Fruit fly (Drosophila melanogaster) whole organism, embryonic: ENCODE measurements around the gene RpS17.

Experiments used
- Bdp1 ChIP-seq: fragments of 200-800 bp; sonication (Bioruptor generic); optimal IDR thresholded peaks from 3 replicates; lab custom pipeline; 2016; ENCODE audit warnings: missing biosample characterization, missing genetic modification characterization
- CG10366 ChIP-seq: fragments of 200-800 bp; sonication (Bioruptor generic); IDR thresholded peaks from 2 replicates; pipeline ENCODE4 v1.3.6; 2022; ENCODE audit warnings: missing biosample characterization, missing genetic modification characterization
- CG14667 ChIP-seq: fragments of 200-800 bp; sonication (Bioruptor generic); IDR thresholded peaks from 2 replicates; pipeline ENCODE4 v1.3.6; 2022; ENCODE audit warnings: missing biosample characterization, missing genetic modification characterization
- CG15073 ChIP-seq: fragments of 200-800 bp; sonication (Bioruptor generic); optimal IDR thresholded peaks from 2 replicates; lab custom pipeline; 2016; ENCODE audit warnings: missing biosample characterization, missing genetic modification characterization
- CG15601 ChIP-seq: fragments of 200-800 bp; sonication (Bioruptor generic); optimal IDR thresholded peaks from 3 replicates; lab custom pipeline; 2019; ENCODE audit warnings: missing biosample characterization, mild to moderate bottlenecking, missing genetic modification characterization, moderate library complexity
- CG17612 ChIP-seq: fragments of 200-800 bp; sonication (Bioruptor generic); IDR thresholded peaks from 2 replicates; pipeline ENCODE4 v1.3.6; 2022; ENCODE audit warnings: missing biosample characterization, missing genetic modification characterization
- CG18011 ChIP-seq: fragments of 200-800 bp; sonication (Bioruptor generic); optimal IDR thresholded peaks from 2 replicates; lab custom pipeline; 2017; ENCODE audit warnings: missing biosample characterization, missing genetic modification characterization, mild to moderate bottlenecking, moderate library complexity, missing genotype
- CG2116 ChIP-seq: fragments of 200-800 bp; sonication (Bioruptor generic); optimal IDR thresholded peaks from 3 replicates; lab custom pipeline; 2018; ENCODE audit warnings: missing biosample characterization, mild to moderate bottlenecking, missing genetic modification characterization
- CG2120 ChIP-seq: fragments of 200-800 bp; sonication (Bioruptor generic); optimal IDR thresholded peaks from 3 replicates; lab custom pipeline; 2016; ENCODE audit warnings: missing biosample characterization, missing genetic modification characterization
- CG2712 ChIP-seq: fragments of 200-800 bp; optimal IDR thresholded peaks from 3 replicates; lab custom pipeline; 2019; ENCODE audit warnings: missing biosample characterization, mild to moderate bottlenecking, missing genetic modification characterization, moderate library complexity
- CG32772 ChIP-seq: fragments of 200-800 bp; sonication (Bioruptor generic); IDR thresholded peaks from 2 replicates; pipeline ENCODE4 v1.3.6; 2022; ENCODE audit warnings: missing biosample characterization, missing genetic modification characterization
- CG3407 ChIP-seq: fragments of 200-800 bp; sonication (Bioruptor generic); optimal IDR thresholded peaks from 2 replicates; lab custom pipeline; 2018; ENCODE audit warnings: missing biosample characterization, mild to moderate bottlenecking, missing genetic modification characterization
- CG34376 ChIP-seq: fragments of 200-800 bp; sonication (Bioruptor generic); optimal IDR thresholded peaks from 2 replicates; lab custom pipeline; 2018; ENCODE audit warnings: missing biosample characterization, mild to moderate bottlenecking, missing genetic modification characterization
- CG4328 ChIP-seq: fragments of 200-800 bp; sonication (Bioruptor generic); optimal IDR thresholded peaks from 3 replicates; lab custom pipeline; 2017; ENCODE audit warnings: missing biosample characterization, missing genetic modification reagents, missing genetic modification characterization
- CG4730 ChIP-seq: fragments of 200-800 bp; sonication (Bioruptor generic); IDR thresholded peaks from 2 replicates; pipeline ENCODE4 v1.3.6; 2022; ENCODE audit warnings: missing biosample characterization, missing genetic modification characterization
- CG6175 ChIP-seq: fragments of 200-800 bp; sonication (Bioruptor generic); IDR thresholded peaks from 3 replicates; pipeline ENCODE4 v1.3.6; 2022; ENCODE audit warnings: missing biosample characterization, missing genetic modification characterization
- CG6689 ChIP-seq: fragments of 200-800 bp; sonication (Bioruptor generic); IDR thresholded peaks from 2 replicates; pipeline ENCODE4 v1.3.6; 2022; ENCODE audit warnings: missing biosample characterization, missing genetic modification characterization
- CG7271 ChIP-seq: fragments of 200-800 bp; sonication (Bioruptor generic); optimal IDR thresholded peaks from 2 replicates; lab custom pipeline; 2018; ENCODE audit warnings: missing biosample characterization, mild to moderate bottlenecking, missing genetic modification characterization, moderate library complexity
- CG7786 ChIP-seq: fragments of 200-800 bp; sonication (Bioruptor generic); optimal IDR thresholded peaks from 2 replicates; lab custom pipeline; 2016; ENCODE audit warnings: missing biosample characterization, missing genetic modification characterization
- CG9876 ChIP-seq: fragments of 200-800 bp; sonication (Bioruptor generic); optimal IDR thresholded peaks from 2 replicates; lab custom pipeline; 2016; ENCODE audit warnings: missing biosample characterization, missing genetic modification characterization
- CHES-1-like ChIP-seq: fragments of 200-800 bp; sonication (Bioruptor generic); optimal IDR thresholded peaks from 2 replicates; lab custom pipeline; 2016; ENCODE audit warnings: missing biosample characterization, missing genetic modification characterization
- Chrac-16 ChIP-seq: fragments of 200-800 bp; sonication (Bioruptor generic); optimal IDR thresholded peaks from 3 replicates; lab custom pipeline; 2016; ENCODE audit warnings: missing biosample characterization, missing genetic modification characterization
- Dip3 ChIP-seq: fragments of 200-800 bp; sonication (Bioruptor generic); optimal IDR thresholded peaks from 3 replicates; lab custom pipeline; 2016; ENCODE audit warnings: missing biosample characterization, missing genetic modification characterization
- Doc2 ChIP-seq: fragments of 200-800 bp; sonication (Bioruptor generic); IDR thresholded peaks from 2 replicates; pipeline ENCODE4 v1.3.6; 2022; ENCODE audit warnings: missing biosample characterization, missing genetic modification characterization
- Dp ChIP-seq: fragments of 200-800 bp; sonication (Bioruptor generic); optimal IDR thresholded peaks from 2 replicates; lab custom pipeline; 2018; ENCODE audit warnings: missing biosample characterization, mild to moderate bottlenecking, missing genetic modification characterization, moderate library complexity
- Ets65A ChIP-seq: fragments of 200-800 bp; sonication (Bioruptor generic); peaks from one replicate; lab custom pipeline; 2016; ENCODE audit warnings: missing biosample characterization, missing genetic modification characterization
- Kr ChIP-seq: fragments of 200-800 bp; sonication (Bioruptor generic); optimal IDR thresholded peaks from 2 replicates; lab custom pipeline; 2017; ENCODE audit warnings: missing biosample characterization, mild to moderate bottlenecking, missing genetic modification characterization
- Mad ChIP-seq: fragments of 200-800 bp; sonication (Bioruptor generic); optimal IDR thresholded peaks from 2 replicates; lab custom pipeline; 2016; ENCODE audit warnings: missing biosample characterization, missing genetic modification characterization
- Nf-YC ChIP-seq: fragments of 200-800 bp; optimal IDR thresholded peaks from 3 replicates; lab custom pipeline; 2019; ENCODE audit warnings: missing biosample characterization, mild to moderate bottlenecking, missing genetic modification characterization, moderate library complexity
- Ssrp ChIP-seq: fragments of 200-800 bp; sonication (Bioruptor generic); optimal IDR thresholded peaks from 2 replicates; lab custom pipeline; 2018; ENCODE audit warnings: missing biosample characterization, mild to moderate bottlenecking, missing genetic modification characterization, moderate library complexity
- abd-A ChIP-seq: fragments of 200-800 bp; sonication (Bioruptor generic); optimal IDR thresholded peaks from 3 replicates; lab custom pipeline; 2019; ENCODE audit warnings: missing biosample characterization, mild to moderate bottlenecking, missing genetic modification characterization, moderate library complexity
- chm ChIP-seq: fragments of 200-800 bp; sonication (Bioruptor generic); IDR thresholded peaks from 2 replicates; pipeline ENCODE4 v1.3.6; 2022; ENCODE audit warnings: missing biosample characterization, missing genetic modification characterization
- crp ChIP-seq, 2 experiments: fragments of 200-800 bp; sonication (Bioruptor generic); optimal IDR thresholded peaks; 2 replicates in 1 of 2; 3 replicates in 1 of 2; lab custom pipeline; 2017; ENCODE audit warnings: missing biosample characterization in 2 of 2, missing genetic modification characterization in 2 of 2, mild to moderate bottlenecking in 1 of 2, moderate library complexity in 1 of 2
- dimm ChIP-seq: fragments of 200-800 bp; sonication (Bioruptor generic); IDR thresholded peaks from 2 replicates; pipeline ENCODE4 v1.3.6; 2022; ENCODE audit warnings: missing biosample characterization, missing genetic modification characterization
- jumu ChIP-seq: fragments of 200-800 bp; sonication (Bioruptor generic); optimal IDR thresholded peaks from 3 replicates; lab custom pipeline; 2016; ENCODE audit warnings: missing biosample characterization, missing genetic modification characterization
- mam ChIP-seq: fragments of 200-800 bp; sonication (Bioruptor generic); optimal IDR thresholded peaks from 3 replicates; lab custom pipeline; 2016; ENCODE audit warnings: missing biosample characterization, missing genetic modification characterization
- nmo ChIP-seq: fragments of 200-800 bp; sonication (Bioruptor generic); optimal IDR thresholded peaks from 2 replicates; lab custom pipeline; 2018; ENCODE audit warnings: missing biosample characterization, mild to moderate bottlenecking, missing genetic modification characterization, moderate library complexity
- nom ChIP-seq: fragments of 200-800 bp; sonication (Bioruptor generic); optimal IDR thresholded peaks from 2 replicates; lab custom pipeline; 2017; ENCODE audit warnings: missing biosample characterization, missing genetic modification characterization, mild to moderate bottlenecking, moderate library complexity, missing genetic modification reagents
- peb ChIP-seq: fragments of 200-800 bp; sonication (Bioruptor generic); IDR thresholded peaks from 2 replicates; pipeline ENCODE4 v1.3.6; 2022; ENCODE audit warnings: missing biosample characterization, missing genetic modification characterization
- phol ChIP-seq: fragments of 200-800 bp; sonication (Bioruptor generic); optimal IDR thresholded peaks from 3 replicates; lab custom pipeline; 2018; ENCODE audit warnings: missing biosample characterization, mild to moderate bottlenecking, missing genetic modification characterization, moderate library complexity
- salm ChIP-seq: fragments of 200-800 bp; sonication (Bioruptor generic); optimal IDR thresholded peaks from 2 replicates; lab custom pipeline; 2018; ENCODE audit warnings: missing biosample characterization, mild to moderate bottlenecking, missing genetic modification characterization
- scrt ChIP-seq: fragments of 200-800 bp; sonication (Bioruptor generic); optimal IDR thresholded peaks from 2 replicates; lab custom pipeline; 2018; ENCODE audit warnings: missing biosample characterization, mild to moderate bottlenecking, missing genetic modification characterization, moderate library complexity
- sd ChIP-seq: fragments of 200-800 bp; sonication (Bioruptor generic); optimal IDR thresholded peaks from 3 replicates; lab custom pipeline; 2018; ENCODE audit warnings: missing biosample characterization, mild to moderate bottlenecking, missing genetic modification characterization, moderate library complexity
- sob ChIP-seq: fragments of 200-800 bp; sonication (Bioruptor generic); IDR thresholded peaks from 2 replicates; pipeline ENCODE4 v1.3.6; 2022; ENCODE audit warnings: missing biosample characterization, missing genetic modification characterization
- sqz ChIP-seq: fragments of 200-800 bp; sonication (Bioruptor generic); optimal IDR thresholded peaks from 3 replicates; lab custom pipeline; 2018; ENCODE audit warnings: missing biosample characterization, mild to moderate bottlenecking, missing genetic modification characterization
- stc ChIP-seq: fragments of 200-800 bp; sonication (Bioruptor generic); IDR thresholded peaks from 2 replicates; pipeline ENCODE4 v1.3.6; 2022; ENCODE audit warnings: missing biosample characterization, missing genetic modification characterization
- sug ChIP-seq: fragments of 200-800 bp; optimal IDR thresholded peaks from 2 replicates; lab custom pipeline; 2019; ENCODE audit warnings: missing biosample characterization, mild to moderate bottlenecking, missing genetic modification characterization, moderate library complexity
- tap ChIP-seq: fragments of 200-800 bp; optimal IDR thresholded peaks from 3 replicates; lab custom pipeline; 2019; ENCODE audit warnings: missing biosample characterization, mild to moderate bottlenecking, missing genetic modification characterization, moderate library complexity
- tll ChIP-seq, 2 experiments: fragments of 200-800 bp in 1 of 2; fragments of >200 bp in 1 of 2; sonication (Bioruptor generic) in 1 of 2; optimal IDR thresholded peaks; 2 replicates each; lab custom pipeline; 2017 to 2019; ENCODE audit warnings: missing biosample characterization in 2 of 2, missing genetic modification characterization in 2 of 2, mild to moderate bottlenecking in 1 of 2, moderate library complexity in 1 of 2
- trem ChIP-seq: fragments of 200-800 bp; optimal IDR thresholded peaks from 3 replicates; lab custom pipeline; 2019; ENCODE audit warnings: missing biosample characterization, mild to moderate bottlenecking, missing genetic modification characterization, moderate library complexity

RpS17 gene

dm6 chr3L:9462247-9462769, 32.7 kb upstream of the RpS17 start (continued):
- TF ChIP-seq dimm = no peak
- peak; percentile 82 for TF ChIP-seq CG2120 (GFP tag; lab: Kevin White, UChicago)
- no peak for TF ChIP-seq CG17612 (GFP tag; lab: Robert Waterston, UW)
- TF ChIP-seq CG2116 (GFP tag; lab: Kevin White, UChicago) = peak; percentile 52
- TF ChIP-seq Doc2 (GFP tag; lab: Robert Waterston, UW) = no peak
- no peak for TF ChIP-seq CG15073 (GFP tag; lab: Kevin White, UChicago)
- TF ChIP-seq nmo = peak; percentile 92
- peak; percentile 82 for TF ChIP-seq stc (GFP tag; lab: Robert Waterston, UW)
- peak; percentile 93 for TF ChIP-seq CG34376 (GFP tag; lab: Kevin White, UChicago)
- TF ChIP-seq Ssrp (tag; lab: Kevin White, UChicago) = peak; percentile 91
- no peak for TF ChIP-seq Kr
- TF ChIP-seq CG10366 (GFP tag; lab: Robert Waterston, UW) = peak; percentile 63
- peak; percentile 52 for TF ChIP-seq CG18011 (GFP tag; lab: Kevin White, UChicago)
- TF ChIP-seq trem (tag; lab: Kevin White, UChicago) = peak; percentile 91
- TF ChIP-seq sug (tag; lab: Kevin White, UChicago) = peak; percentile 74
- TF ChIP-seq tap (tag; lab: Kevin White, UChicago) = peak; percentile 86
- peak; percentile 74 for TF ChIP-seq sob (GFP tag; lab: Robert Waterston, UW)
- TF ChIP-seq Dip3 (GFP tag; lab: Kevin White, UChicago) = peak; percentile 41
- peak; percentile 82 for TF ChIP-seq CG6689 (GFP tag; lab: Robert Waterston, UW)
- peak; percentile 76 for TF ChIP-seq Mad
- peak; percentile 65 for TF ChIP-seq Chrac-16 (GFP tag; lab: Kevin White, UChicago)
- 0 out of 2 replicates have a peak, but pooled peaks have one; percentile 38 for TF ChIP-seq peb
- TF ChIP-seq CG9876 (GFP tag; lab: Kevin White, UChicago) = no peak
- TF ChIP-seq tll (GFP tag; optimal IDR thresholded peaks at IDR 0.05; lab: Kevin White, UChicago) = no peak
- peak; percentile 63 for TF ChIP-seq mam
- TF ChIP-seq salm = peak; percentile 89
- TF ChIP-seq CG14667 (GFP tag; lab: Robert Waterston, UW) = 0 out of 2 replicates have a peak, but pooled peaks have one; percentile 22
- peak; percentile 88 for TF ChIP-seq CG4328 (GFP tag; lab: Kevin White, UChicago)
- no peak for TF ChIP-seq CG6175 (GFP tag; lab: Robert Waterston, UW)
- peak; percentile 87 for TF ChIP-seq CG3407 (GFP tag; lab: Kevin White, UChicago)
- peak; percentile 44 for TF ChIP-seq jumu (GFP tag; lab: Kevin White, UChicago)
- no peak for TF ChIP-seq sd (tag; lab: Kevin White, UChicago)
- TF ChIP-seq scrt (GFP tag; lab: Kevin White, UChicago) = peak; percentile 90
- TF ChIP-seq chm (GFP tag; lab: Robert Waterston, UW) = peak; percentile 60
- TF ChIP-seq CHES-1-like (GFP tag; lab: Kevin White, UChicago) = peak; percentile 69
- TF ChIP-seq Dp (GFP tag; lab: Kevin White, UChicago) = no peak
- peak; percentile 40; the same call in 1 of the 2 replicates for TF ChIP-seq CG32772 (GFP tag; lab: Robert Waterston, UW)
- peak; percentile 49 for TF ChIP-seq CG7271
- TF ChIP-seq Ets65A = no peak
- peak; percentile 32 for TF ChIP-seq abd-A (tag; lab: Kevin White, UChicago)
- peak; percentile 81 for TF ChIP-seq Nf-YC (tag; lab: Kevin White, UChicago)
- TF ChIP-seq phol (tag; lab: Kevin White, UChicago) = peak; percentile 98
- peak; percentile 46 for TF ChIP-seq CG7786
- peak; percentile 84 for TF ChIP-seq sqz
- TF ChIP-seq CG15601 (tag; lab: Kevin White, UChicago) = peak; percentile 89
- TF ChIP-seq crp (GFP tag; optimal IDR thresholded peaks at IDR 0.05; lab: Kevin White, UChicago) = peak in 1 of 2 experiments; percentile 21
- TF ChIP-seq CG2712 (tag; lab: Kevin White, UChicago) = peak; percentile 96
- peak; percentile 71 for TF ChIP-seq Bdp1 (GFP tag; lab: Kevin White, UChicago)
- TF ChIP-seq nom (GFP tag; lab: Kevin White, UChicago) = peak; percentile 77
- TF ChIP-seq CG4730 = peak; percentile 45; the same call in 1 of the 2 replicates
